Fruit fly (Drosophila melanogaster) whole organism: ENCODE data around the gene CG11131.

Source experiments
- CG8478 ChIP-seq: fragments of >200 bp; optimal IDR thresholded peaks from 2 replicates; lab custom pipeline; 2018; ENCODE audit warnings: inconsistent platforms
- Dll ChIP-seq: fragments of >200 bp; optimal IDR thresholded peaks from 2 replicates; lab custom pipeline; 2017
- EcR ChIP-seq, 2 experiments: fragments of >200 bp; optimal IDR thresholded peaks; 2 replicates each; lab custom pipeline; 2017; ENCODE audit warnings: missing biosample characterization in 2 of 2, missing genetic modification characterization in 2 of 2, missing genetic modification reagents in 2 of 2
- pan ChIP-seq: fragments of >200 bp; optimal IDR thresholded peaks from 2 replicates; lab custom pipeline; 2017
- psq ChIP-seq: fragments of >200 bp; optimal IDR thresholded peaks from 2 replicates; lab custom pipeline; 2017
- usp ChIP-seq: fragments of >200 bp; optimal IDR thresholded peaks from 2 replicates; lab custom pipeline; 2017; ENCODE audit warnings: missing biosample characterization, missing genetic modification characterization, mixed read lengths

CG11131 gene

DNA sequence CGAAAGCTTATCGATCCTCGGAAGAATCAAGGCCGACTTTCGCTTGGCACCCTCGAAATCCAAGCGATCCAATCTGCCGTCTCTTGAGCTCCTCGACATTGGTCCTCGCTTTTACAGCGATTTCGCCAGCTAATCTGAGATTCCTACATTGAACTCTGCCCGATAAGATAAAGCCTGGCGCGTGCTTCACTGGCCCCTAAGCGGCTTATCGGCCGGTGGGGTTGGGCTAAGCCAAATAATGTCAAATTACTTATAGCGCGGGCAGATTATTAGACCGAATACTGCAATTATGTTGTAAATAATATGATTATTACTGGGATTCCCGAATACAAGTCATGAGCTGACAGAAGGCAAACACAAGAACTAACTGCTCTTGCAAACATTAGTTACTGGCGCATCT lies 8.5 kb upstream of the CG11131 start:
- TF ChIP-seq pan (lab: Kevin White, UChicago) (no peak), Dll (lab: Kevin White, UChicago) (no peak)

DNA sequence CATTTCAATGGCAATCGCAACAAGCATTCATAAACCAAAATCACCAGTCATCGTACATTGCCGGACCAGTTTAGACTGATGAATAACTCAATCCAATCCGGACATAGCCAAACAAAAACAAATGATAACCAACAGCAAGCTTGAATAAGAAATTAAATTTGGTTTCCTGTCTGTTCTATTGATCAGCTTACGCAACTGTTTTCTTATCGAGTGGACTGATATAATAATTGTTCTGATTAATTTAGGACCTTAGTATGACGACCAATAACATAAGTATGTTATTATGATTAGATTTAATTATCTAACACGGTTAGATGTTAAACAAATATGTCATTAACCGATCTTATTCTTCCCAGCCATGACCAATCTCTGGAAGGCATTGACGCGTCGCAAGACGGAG lies 7.5 kb upstream of the CG11131 start:
- TF ChIP-seq psq (lab: Kevin White, UChicago) (no peak), usp (GFP tag; lab: Kevin White, UChicago) (no peak), CG8478 (lab: Kevin White, UChicago) (no peak)

DNA sequence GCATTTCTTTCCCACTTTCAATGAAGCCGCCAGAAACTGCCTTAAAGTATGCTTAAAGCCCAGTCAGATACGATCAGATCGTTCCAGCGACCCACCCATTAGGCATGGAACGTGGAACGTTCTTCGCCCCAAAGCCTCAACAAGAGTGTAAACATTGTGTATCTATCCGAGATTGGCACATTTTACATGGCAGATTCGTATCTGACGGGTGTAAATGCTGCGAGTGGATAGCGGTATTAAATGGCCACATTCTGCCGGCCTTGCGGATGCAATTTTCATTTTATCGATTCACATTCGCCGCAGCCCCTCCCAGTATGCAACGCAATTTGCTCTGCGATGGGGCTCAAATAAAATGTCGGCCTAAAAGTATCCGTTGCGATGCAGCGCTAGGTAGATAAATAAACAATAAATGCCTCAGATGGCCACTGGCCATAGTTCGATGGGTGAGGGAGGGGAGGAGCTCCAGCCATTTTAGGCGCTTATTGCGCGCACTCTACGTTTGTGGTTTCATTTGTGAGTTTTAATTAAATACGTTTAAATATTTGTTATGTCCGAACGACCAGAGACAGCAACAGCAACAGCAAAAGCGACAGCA lies 3.8 kb upstream of the CG11131 start:
- TF ChIP-seq CG8478 (lab: Kevin White, UChicago) (no peak), Dll (lab: Kevin White, UChicago) (no peak), usp (GFP tag; lab: Kevin White, UChicago) (no peak), pan (lab: Kevin White, UChicago) (no peak), EcR (GFP tag; optimal IDR thresholded peaks at IDR 0.05; lab: Kevin White, UChicago) (no peak), psq (lab: Kevin White, UChicago) (no peak)

DNA sequence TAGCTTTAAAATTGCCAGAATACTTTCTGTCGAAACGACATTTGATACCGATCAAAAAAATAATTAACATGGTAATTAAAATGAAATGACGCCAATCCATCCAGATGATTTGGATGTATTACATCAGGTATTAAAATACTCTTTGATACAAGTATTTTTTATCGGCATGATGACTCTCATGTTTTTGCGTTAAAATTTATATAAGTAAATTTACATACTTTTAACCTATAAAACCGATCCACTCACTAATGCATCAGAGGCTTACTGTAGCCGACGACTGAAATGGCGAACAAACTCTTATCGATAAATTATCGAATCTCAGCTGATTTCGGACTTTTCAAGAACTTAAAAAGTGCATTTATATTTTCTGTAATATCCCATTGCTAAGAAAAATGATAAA lies 3.1 kb downstream of the CG11131 start, which contains the start of gene BoYb:
BoYb (plus strand) TSS at position 301 of the 400 bp plus-strand sequence.
- TF ChIP-seq Dll (lab: Kevin White, UChicago): no peak
- TF ChIP-seq pan (lab: Kevin White, UChicago): no peak
- no peak for TF ChIP-seq psq (lab: Kevin White, UChicago)
- TF ChIP-seq usp (GFP tag; lab: Kevin White, UChicago): no peak
- TF ChIP-seq CG8478 (lab: Kevin White, UChicago): no peak
- TF ChIP-seq EcR (GFP tag; optimal IDR thresholded peaks at IDR 0.05; lab: Kevin White, UChicago): no peak

DNA sequence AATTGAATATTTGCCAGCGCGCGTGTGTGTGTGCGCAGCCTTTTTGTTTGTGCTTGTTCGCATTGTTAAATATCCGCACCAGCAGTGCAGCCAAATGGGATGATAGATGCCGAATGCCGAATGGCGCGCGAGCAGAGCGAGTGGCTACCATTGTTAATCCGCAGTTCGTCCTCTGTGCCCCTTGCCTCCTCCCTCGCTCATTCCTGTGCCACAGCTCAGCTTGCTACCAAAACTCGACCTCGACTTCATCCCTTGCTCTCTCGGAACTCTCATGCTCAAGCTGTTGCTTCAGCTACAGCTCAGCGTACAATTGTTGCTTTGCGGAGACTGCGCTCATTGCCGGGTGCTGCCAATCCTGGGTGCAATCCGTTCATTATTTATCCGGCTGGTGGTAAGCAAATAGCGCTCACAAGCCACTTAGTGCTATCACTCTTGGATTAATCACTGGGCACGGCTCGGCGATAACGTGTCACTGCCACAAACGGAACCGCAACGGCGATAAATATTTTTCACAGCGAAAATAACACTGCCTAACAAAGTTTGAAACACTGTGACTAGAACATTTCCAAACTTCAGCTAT lies 10.9 kb downstream of the CG11131 start:
- TF ChIP-seq pan (lab: Kevin White, UChicago): no peak
- no peak for TF ChIP-seq usp (GFP tag; lab: Kevin White, UChicago)
- no peak for TF ChIP-seq CG8478 (lab: Kevin White, UChicago)
- TF ChIP-seq psq (lab: Kevin White, UChicago): no peak
- TF ChIP-seq EcR (GFP tag; optimal IDR thresholded peaks at IDR 0.05; lab: Kevin White, UChicago): no peak
- TF ChIP-seq Dll (lab: Kevin White, UChicago): no peak

DNA sequence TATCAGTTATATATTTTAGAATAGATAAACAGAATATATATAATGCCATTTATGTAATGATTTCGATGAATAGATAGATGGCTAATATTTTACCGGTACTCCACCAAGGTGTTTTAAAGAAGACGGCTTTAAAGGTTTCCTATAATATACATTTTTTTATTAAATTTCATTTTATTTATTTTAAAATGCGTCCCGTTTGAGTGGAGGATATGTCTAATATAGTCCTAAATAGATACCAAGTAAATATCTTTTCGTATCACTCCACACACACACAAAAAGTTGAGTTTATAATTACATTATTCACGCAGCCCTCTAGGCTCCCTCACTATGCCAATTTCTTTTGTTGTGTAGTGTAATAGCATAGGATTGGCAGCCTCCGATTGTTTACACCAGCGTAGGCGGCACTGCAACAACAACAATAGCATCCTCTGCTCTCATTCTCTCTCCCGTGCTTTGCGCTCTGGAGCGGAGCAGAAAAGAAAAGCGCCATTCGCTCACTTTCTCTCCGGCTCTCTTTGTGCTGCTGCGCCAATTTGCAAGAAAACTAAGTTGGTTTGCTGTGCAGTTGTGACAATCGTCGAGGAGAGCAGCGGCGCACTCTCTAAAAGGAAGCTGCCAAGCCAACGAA lies 11.5 kb downstream of the CG11131 start, which contains the start of gene CG12768:
CG12768 (plus strand) TSS at position 578 of the 628 bp plus-strand sequence.
- TF ChIP-seq CG8478 (lab: Kevin White, UChicago) (no peak), psq (lab: Kevin White, UChicago) (no peak), Dll (lab: Kevin White, UChicago) (peak; percentile 83), pan (lab: Kevin White, UChicago) (no peak), EcR (GFP tag; optimal IDR thresholded peaks at IDR 0.05; lab: Kevin White, UChicago) (no peak), usp (GFP tag; lab: Kevin White, UChicago) (no peak)

DNA sequence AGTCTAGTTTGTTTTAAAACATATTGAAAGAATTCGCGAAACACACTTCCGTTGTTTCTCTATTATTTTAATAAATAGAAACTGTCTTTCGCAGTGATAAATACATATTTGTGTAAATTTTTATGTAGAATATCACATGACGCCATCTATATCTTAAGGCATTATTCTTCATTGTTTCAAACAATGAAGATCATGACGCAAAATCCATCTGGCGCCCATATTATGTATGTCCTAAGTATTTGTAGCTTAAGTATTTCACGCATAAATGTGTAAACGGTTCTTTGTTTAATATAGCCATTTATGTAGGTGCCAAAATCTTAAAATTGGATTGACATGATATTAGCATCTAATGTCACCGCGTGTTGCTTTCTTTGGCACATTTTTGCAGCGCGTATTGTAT lies 41.7 kb downstream of the CG11131 start:
- TF ChIP-seq usp (GFP tag; lab: Kevin White, UChicago) (no peak), Dll (lab: Kevin White, UChicago) (no peak), psq (lab: Kevin White, UChicago) (no peak), pan (lab: Kevin White, UChicago) (no peak), EcR (GFP tag; optimal IDR thresholded peaks at IDR 0.05; lab: Kevin White, UChicago) (no peak), CG8478 (lab: Kevin White, UChicago) (no peak)

DNA sequence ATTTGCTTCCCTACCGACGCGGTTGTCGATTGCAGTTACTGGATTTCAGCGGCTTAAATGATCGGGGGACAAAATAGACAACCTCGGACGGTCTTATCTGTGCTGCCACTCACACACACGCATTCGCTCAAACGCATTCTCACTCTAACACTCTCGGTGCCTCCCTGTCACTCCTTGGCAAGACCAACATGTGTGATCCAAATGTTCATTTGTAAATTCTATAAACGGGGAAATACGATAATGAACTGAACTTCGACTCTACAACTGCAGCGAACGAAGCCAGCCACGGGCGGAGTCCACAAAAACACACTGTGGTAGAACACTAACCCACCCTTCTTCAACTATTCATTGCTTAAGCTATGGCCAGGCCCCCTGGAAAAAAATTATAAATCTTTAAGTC lies 44.9 kb downstream of the CG11131 start:
- TF ChIP-seq usp (GFP tag; lab: Kevin White, UChicago) (no peak), EcR (GFP tag; optimal IDR thresholded peaks at IDR 0.05; lab: Kevin White, UChicago) (no peak), CG8478 (lab: Kevin White, UChicago) (no peak), Dll (lab: Kevin White, UChicago) (no peak), pan (lab: Kevin White, UChicago) (no peak), psq (lab: Kevin White, UChicago) (no peak)

DNA sequence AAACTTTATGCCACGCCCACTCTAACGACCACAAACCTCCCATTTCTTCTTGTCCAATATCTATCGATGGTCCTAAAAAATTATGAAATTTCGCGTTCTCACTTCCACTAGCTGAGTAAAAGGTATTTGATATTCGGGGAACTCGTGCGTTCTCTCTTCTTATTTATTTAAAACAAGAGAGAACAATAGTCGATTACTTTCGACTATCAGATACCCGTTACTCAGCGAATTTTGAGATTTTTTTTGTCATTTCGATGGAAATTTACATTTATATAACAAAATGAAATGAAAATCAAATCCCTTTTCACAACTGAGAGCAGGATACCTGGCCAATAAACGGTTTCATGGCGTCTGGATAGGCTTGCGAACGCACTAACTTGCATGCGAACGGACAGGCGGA lies 45.9 kb downstream of the CG11131 start:
- TF ChIP-seq usp (GFP tag; lab: Kevin White, UChicago) (no peak), EcR (GFP tag; optimal IDR thresholded peaks at IDR 0.05; lab: Kevin White, UChicago) (no peak), psq (lab: Kevin White, UChicago) (no peak), pan (lab: Kevin White, UChicago) (no peak), Dll (lab: Kevin White, UChicago) (no peak), CG8478 (lab: Kevin White, UChicago) (no peak)

dm6 chr3L:22945264-22945941 lies 46.9 kb downstream of the CG11131 start, which contains the start of gene Mes2:
Gene Mes2, plus strand, starts transcription at chr3L:22945657.
- TF ChIP-seq CG8478 (lab: Kevin White, UChicago) (no peak), Dll (lab: Kevin White, UChicago) (peak; percentile 86)
